Worm (Caenorhabditis elegans): ENCODE measurements around the gene B0432.9.

The B0432.9 gene

ce11 chrII:247736-248135, 35.8 kb downstream of the B0432.9 start:
- no peak for TF ChIP-seq egl-5 (tag; optimal IDR thresholded peaks at IDR 0.05)

ce11 chrII:240043-240442, 43.5 kb downstream of the B0432.9 start:
- TF ChIP-seq nhr-43 (tag; optimal IDR thresholded peaks at IDR 0.05; ENCODE audit: poor library complexity, severe bottlenecking) (no peak), pha-4 (tag; optimal IDR thresholded peaks at IDR 0.05) (no peak), skn-1 (tag; optimal IDR thresholded peaks at IDR 0.05) (peak; percentile 75), elt-2 (tag; optimal IDR thresholded peaks at IDR 0.05) (peak; percentile 92), pqm-1 (tag; optimal IDR thresholded peaks at IDR 0.05) (peak; percentile 100)

- TF ChIP-seq tbx-2 (tag; optimal IDR thresholded peaks at IDR 0.05) = no peak
- TF ChIP-seq nhr-12 (tag; optimal IDR thresholded peaks at IDR 0.05) = no peak
- no peak for TF ChIP-seq egl-27 (tag; optimal IDR thresholded peaks at IDR 0.05)
- no peak for TF ChIP-seq ZK546.5 (tag; optimal IDR thresholded peaks at IDR 0.05)
- TF ChIP-seq mdl-1 (tag; optimal IDR thresholded peaks at IDR 0.05) = no peak
- TF ChIP-seq fkh-10 (GFP tag; optimal IDR thresholded peaks at IDR 0.05) = no peak
- no peak for TF ChIP-seq nhr-237 (tag; optimal IDR thresholded peaks at IDR 0.05)
- no peak for TF ChIP-seq lin-15B (tag; optimal IDR thresholded peaks at IDR 0.05)
- TF ChIP-seq ceh-9 (tag; optimal IDR thresholded peaks at IDR 0.05) = no peak
- no peak for TF ChIP-seq fos-1 (tag; optimal IDR thresholded peaks at IDR 0.05)
- TF ChIP-seq aly-2 (tag; optimal IDR thresholded peaks at IDR 0.05) = no peak
- TF ChIP-seq eor-1 (tag; optimal IDR thresholded peaks at IDR 0.05) = no peak
- TF ChIP-seq jun-1 (tag; optimal IDR thresholded peaks at IDR 0.05) = no peak
- TF ChIP-seq elt-2 (tag; optimal IDR thresholded peaks at IDR 0.05) = no peak
- no peak for TF ChIP-seq egl-5 (tag; optimal IDR thresholded peaks at IDR 0.05)
- no peak for TF ChIP-seq nhr-43 (tag; optimal IDR thresholded peaks at IDR 0.05; ENCODE audit: poor library complexity, severe bottlenecking)
- no peak for TF ChIP-seq unc-62 (GFP tag; optimal IDR thresholded peaks at IDR 0.05)
- TF ChIP-seq nhr-11 (tag; optimal IDR thresholded peaks at IDR 0.05) = no peak
- TF ChIP-seq unc-39 (tag; optimal IDR thresholded peaks at IDR 0.05) = no peak
- TF ChIP-seq elt-1 (tag; optimal IDR thresholded peaks at IDR 0.05) = no peak
These were observed 45.8 kb downstream of the B0432.9 start, which contains the start of gene laat-1 for ce11 chrII:237721-238120. Gene laat-1, minus strand, starts transcription at chrII:237821.

- TF ChIP-seq ceh-28 (tag; optimal IDR thresholded peaks at IDR 0.05) = no peak
- TF ChIP-seq fos-1 (tag; optimal IDR thresholded peaks at IDR 0.05) = no peak
- TF ChIP-seq ZK546.5 (tag; optimal IDR thresholded peaks at IDR 0.05) = no peak
These were observed 50.9 kb downstream of the B0432.9 start, which contains the start of gene Y43H11AL.1 for ce11 chrII:232641-233040. Gene Y43H11AL.1, minus strand, starts transcription at chrII:232741.
